Worm (Caenorhabditis elegans): Measurements from ENCODE around the gene F26F2.8.
A peak's percentile ranks its signal among the peaks of the same experiment; 100 is the strongest.

F26F2.8 gene

DNA sequence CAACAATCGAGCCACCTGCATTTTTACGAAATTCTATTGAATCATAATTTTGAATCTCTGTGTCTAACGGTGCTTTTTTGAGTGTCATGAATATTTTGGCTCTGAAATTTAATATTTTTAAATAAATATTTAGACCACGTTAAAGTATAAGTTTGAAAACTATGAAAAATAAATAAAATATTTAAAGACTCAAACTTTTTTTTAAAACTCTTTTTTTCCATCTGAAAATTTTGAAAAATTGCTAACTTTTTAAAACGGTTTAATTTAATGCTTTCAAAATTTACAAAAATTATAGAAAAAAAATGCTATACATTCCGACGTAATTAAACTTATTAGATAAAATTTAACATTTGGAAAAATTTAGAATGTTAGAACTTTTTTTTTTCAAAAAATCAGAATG, 35.3 kb upstream of the F26F2.8 start, which contains the start of gene slc-36.3:
Gene slc-36.3, minus strand, starts transcription at position 101 of the 400 bp plus-strand sequence.
- TF ChIP-seq ceh-16 (tag; optimal IDR thresholded peaks at IDR 0.05), result no peak
- TF ChIP-seq ceh-9 (tag; optimal IDR thresholded peaks at IDR 0.05), result no peak
- TF ChIP-seq unc-62 (GFP tag; optimal IDR thresholded peaks at IDR 0.05), result no peak
- no peak for TF ChIP-seq nhr-237 (tag; optimal IDR thresholded peaks at IDR 0.05)
- no peak for TF ChIP-seq fos-1 (tag; optimal IDR thresholded peaks at IDR 0.05)
- no peak for TF ChIP-seq egl-5 (tag; optimal IDR thresholded peaks at IDR 0.05)
- no peak for TF ChIP-seq elt-3 (tag; optimal IDR thresholded peaks at IDR 0.05)
- TF ChIP-seq nhr-43 (tag; optimal IDR thresholded peaks at IDR 0.05; ENCODE audit: poor library complexity, severe bottlenecking), result no peak
- no peak for TF ChIP-seq ama-1 (optimal IDR thresholded peaks at IDR 0.05)
- no peak for TF ChIP-seq mdl-1 (tag; optimal IDR thresholded peaks at IDR 0.05)
- no peak for TF ChIP-seq lsy-12 (tag; optimal IDR thresholded peaks at IDR 0.05)
- TF ChIP-seq elt-2 (tag; optimal IDR thresholded peaks at IDR 0.05), result no peak
- no peak for TF ChIP-seq elt-1 (tag; optimal IDR thresholded peaks at IDR 0.05)
- no peak for TF ChIP-seq ceh-82 (tag; optimal IDR thresholded peaks at IDR 0.05)
- TF ChIP-seq zag-1 (tag; optimal IDR thresholded peaks at IDR 0.05), result no peak
- no peak for TF ChIP-seq nhr-67 (tag; optimal IDR thresholded peaks at IDR 0.05)

DNA sequence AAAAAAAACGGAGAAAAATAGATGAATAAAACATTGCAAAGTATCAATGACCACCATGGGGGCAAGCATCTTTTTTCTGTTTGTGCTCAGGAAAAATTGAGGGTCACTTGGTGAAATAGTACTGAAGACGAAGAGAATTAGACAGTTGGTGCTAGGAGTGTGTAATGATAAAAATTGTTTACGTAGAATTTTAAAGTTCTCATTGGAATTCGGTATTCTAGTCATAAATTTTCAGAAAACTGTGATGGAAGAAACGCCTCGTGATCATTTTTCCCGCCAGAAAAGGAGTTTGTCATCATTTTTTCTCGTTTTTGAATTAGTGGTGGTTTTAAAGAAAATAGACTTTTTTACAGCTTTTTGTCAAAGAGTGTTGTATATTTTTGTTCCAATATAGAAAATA, 34.7 kb upstream of the F26F2.8 start:
- peak; percentile 13 for TF ChIP-seq elt-2 (tag; optimal IDR thresholded peaks at IDR 0.05)
- no peak for TF ChIP-seq nfya-1 (tag; optimal IDR thresholded peaks at IDR 0.05; ENCODE audit: insufficient read depth)
- peak; percentile 16 for TF ChIP-seq pha-4 (tag; optimal IDR thresholded peaks at IDR 0.05)

- TF ChIP-seq nhr-77 (tag; optimal IDR thresholded peaks at IDR 0.05) (no peak), pha-4 (tag; optimal IDR thresholded peaks at IDR 0.05) (peak; percentile 53), elt-2 (tag; optimal IDR thresholded peaks at IDR 0.05) (peak; percentile 41), ceh-28 (tag; optimal IDR thresholded peaks at IDR 0.05) (no peak), pqm-1 (tag; optimal IDR thresholded peaks at IDR 0.05) (peak; percentile 71)
Measured at ce11 chrV:20545742-20546141, 33.6 kb upstream of the F26F2.8 start.

- no peak for TF ChIP-seq snpc-4 (tag; optimal IDR thresholded peaks at IDR 0.05)
- no peak for TF ChIP-seq ZK546.5 (tag; optimal IDR thresholded peaks at IDR 0.05)
- TF ChIP-seq nhr-12 (tag; optimal IDR thresholded peaks at IDR 0.05), result no peak
- TF ChIP-seq hmg-11 (tag; optimal IDR thresholded peaks at IDR 0.05), result no peak
- no peak for TF ChIP-seq tbx-2 (tag; optimal IDR thresholded peaks at IDR 0.05)
- no peak for TF ChIP-seq ceh-28 (tag; optimal IDR thresholded peaks at IDR 0.05)
- no peak for TF ChIP-seq ama-1 (optimal IDR thresholded peaks at IDR 0.05)
Measured at ce11 chrV:20547048-20547447, 32.3 kb upstream of the F26F2.8 start, which contains the start of gene Y38H6C.18. TSS of gene Y38H6C.18 (minus strand) at chrV:20547148.

- TF ChIP-seq ceh-28 (tag; optimal IDR thresholded peaks at IDR 0.05), result no peak
- TF ChIP-seq lin-39 (tag; optimal IDR thresholded peaks at IDR 0.05), result no peak
- TF ChIP-seq mml-1 (tag; optimal IDR thresholded peaks at IDR 0.05), result no peak
Measured at ce11 chrV:20551096-20551495, 28.2 kb upstream of the F26F2.8 start, which contains the start of gene Y38H6C.20. TSS of gene Y38H6C.20 (minus strand) at chrV:20551196.

DNA sequence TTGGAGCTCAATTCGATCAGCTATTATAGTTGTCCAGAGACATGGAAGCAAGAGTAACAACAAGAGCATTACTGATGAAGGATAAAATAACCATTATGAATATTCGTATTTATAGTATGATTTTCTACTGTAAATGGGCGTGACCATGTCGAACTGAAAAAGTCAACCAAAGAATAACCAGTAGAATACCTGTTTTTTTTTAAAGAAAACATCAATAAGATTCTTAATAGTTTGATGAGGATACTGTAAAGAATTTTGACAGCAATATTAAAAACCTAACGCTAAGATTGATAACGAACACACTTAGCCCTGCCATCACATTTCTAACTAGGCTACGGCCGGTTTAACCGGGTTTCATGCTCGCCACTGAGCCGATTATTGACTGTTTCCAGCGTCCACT, 26.4 kb upstream of the F26F2.8 start, which contains the start of gene vmo-1:
Gene vmo-1, minus strand, starts transcription at position 101 of the 400 bp plus-strand sequence.
- TF ChIP-seq unc-39 (tag; optimal IDR thresholded peaks at IDR 0.05), result no peak

DNA sequence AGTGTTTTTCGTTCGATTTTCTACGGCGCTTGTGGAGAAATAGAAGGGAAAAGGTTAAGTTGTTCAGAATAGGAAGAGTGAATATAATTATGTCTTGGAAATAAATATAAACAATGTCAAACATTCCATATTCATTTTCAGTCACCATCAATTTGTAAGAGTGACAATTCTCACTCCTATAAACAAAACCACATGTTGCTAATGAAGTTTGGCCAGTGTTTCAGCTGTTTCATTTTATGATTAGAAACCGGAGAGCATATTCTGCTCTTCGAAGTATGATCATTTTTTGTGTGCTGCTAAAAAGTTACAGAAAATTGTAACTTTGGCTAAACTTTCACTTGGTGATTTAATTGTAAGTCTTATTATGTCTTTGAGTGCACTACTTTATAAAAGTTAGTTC, 24.2 kb upstream of the F26F2.8 start, which contains the start of gene Y38H6C.21:
Gene Y38H6C.21, minus strand, starts transcription at position 148 of the 400 bp plus-strand sequence.
- TF ChIP-seq hmg-11 (tag; optimal IDR thresholded peaks at IDR 0.05) (no peak), nhr-43 (tag; optimal IDR thresholded peaks at IDR 0.05; ENCODE audit: poor library complexity, severe bottlenecking) (no peak), egl-27 (tag; optimal IDR thresholded peaks at IDR 0.05) (no peak), lin-39 (tag; optimal IDR thresholded peaks at IDR 0.05) (no peak), ama-1 (optimal IDR thresholded peaks at IDR 0.05) (no peak), ztf-11 (tag; optimal IDR thresholded peaks at IDR 0.05) (no peak), fos-1 (tag; optimal IDR thresholded peaks at IDR 0.05) (no peak), ceh-16 (tag; optimal IDR thresholded peaks at IDR 0.05) (no peak), nhr-76 (tag; optimal IDR thresholded peaks at IDR 0.05) (no peak)

Measured in whole organism, L3 larva.